Fruit fly (Drosophila melanogaster): ENCODE data around the gene CG9281.

The CG9281 gene

DNA sequence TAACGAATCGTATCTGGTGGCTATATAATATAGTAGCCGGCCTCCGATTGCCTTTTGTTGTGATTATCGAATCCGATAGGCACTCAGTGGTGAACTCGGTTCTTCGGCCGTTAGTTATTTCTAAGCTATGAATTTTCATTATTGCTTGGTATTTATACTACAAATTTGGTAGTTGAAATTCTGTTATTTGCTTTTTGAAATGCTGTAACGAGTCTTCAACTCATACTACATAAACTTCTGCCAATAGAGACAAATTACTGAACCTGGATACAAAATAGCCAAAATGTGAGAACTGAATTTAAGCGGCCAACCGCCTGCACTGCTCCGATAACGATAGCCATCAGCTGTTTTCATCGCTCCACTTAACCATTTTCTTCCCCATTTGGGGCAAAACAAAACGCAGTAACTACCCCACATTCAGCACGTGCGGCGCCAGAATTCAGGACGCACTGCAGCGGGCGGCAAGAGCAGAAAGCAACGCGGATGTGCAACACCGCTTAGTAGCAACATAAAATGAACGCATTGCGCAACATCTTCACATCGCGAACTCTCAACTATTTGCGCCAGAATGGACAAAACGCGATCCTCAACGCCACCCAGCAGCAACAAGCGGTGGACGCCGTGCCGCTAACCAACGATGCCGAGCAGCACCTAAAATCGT is 28.7 kb upstream of the CG9281 start, which contains the start of the genes CG11679 and CG8206:
TSS of gene CG11679 (minus strand) at position 65 of the 661 bp plus-strand sequence.
TSS of gene CG8206 (plus strand) at position 341 of the 661 bp plus-strand sequence.
- TF ChIP-seq ase (GFP tag; IDR thresholded peaks at IDR 0.05) (no peak), CG13296 (GFP tag; optimal IDR thresholded peaks at IDR 0.05) (peak; percentile 31), CG31365 (tag; optimal IDR thresholded peaks at IDR 0.05) (no peak), tx (GFP tag; optimal IDR thresholded peaks at IDR 0.05) (peak; percentile 41), CG4282 (GFP tag; optimal IDR thresholded peaks at IDR 0.05) (no peak), Bdp1 (GFP tag; optimal IDR thresholded peaks at IDR 0.05) (no peak), ro (GFP tag; IDR thresholded peaks at IDR 0.05) (no peak), Six4 (GFP tag; optimal IDR thresholded peaks at IDR 0.05) (no peak), exex (tag; optimal IDR thresholded peaks at IDR 0.05) (peak; percentile 26), gce (GFP tag; IDR thresholded peaks at IDR 0.05) (no peak), gcm (GFP tag; optimal IDR thresholded peaks at IDR 0.05) (no peak), cato (GFP tag; optimal IDR thresholded peaks at IDR 0.05; ENCODE audit: borderline replicate concordance) (no peak), Ssrp (tag; optimal IDR thresholded peaks at IDR 0.05) (no peak), CG7786 (GFP tag; optimal IDR thresholded peaks at IDR 0.05) (peak; percentile 54), CHES-1-like (GFP tag; optimal IDR thresholded peaks at IDR 0.05) (peak; percentile 54), B-H1 (GFP tag; IDR thresholded peaks at IDR 0.05) (no peak), sob (GFP tag; IDR thresholded peaks at IDR 0.05) (peak; percentile 24; the same call in 1 of the 2 replicates), trh (GFP tag; optimal IDR thresholded peaks at IDR 0.05) (no peak), Deaf1 (tag; optimal IDR thresholded peaks at IDR 0.05) (no peak), NC2α (GFP tag; optimal IDR thresholded peaks at IDR 0.05) (no peak), Sry-δ (GFP tag; optimal IDR thresholded peaks at IDR 0.05) (peak; percentile 75), chif (GFP tag; optimal IDR thresholded peaks at IDR 0.05) (no peak), CG15601 (tag; optimal IDR thresholded peaks at IDR 0.05) (no peak), lola (GFP tag; optimal IDR thresholded peaks at IDR 0.05) (peak in 1 of 3 experiments; percentile 27), jing (GFP tag; optimal IDR thresholded peaks at IDR 0.05) (no peak), gro (GFP tag; optimal IDR thresholded peaks at IDR 0.05) (peak; percentile 34), CG2129 (GFP tag; IDR thresholded peaks at IDR 0.05; ENCODE audit: partially characterized antibody) (no peak), bab2 (GFP tag; optimal IDR thresholded peaks at IDR 0.05) (peak; percentile 21), wor (GFP tag; IDR thresholded peaks at IDR 0.05) (no peak), wdn (GFP tag; IDR thresholded peaks at IDR 0.05) (no peak), Lpt (GFP tag; optimal IDR thresholded peaks at IDR 0.05) (no peak), CG15479 (GFP tag; optimal IDR thresholded peaks at IDR 0.05) (peak; percentile 47), Dll (GFP tag; IDR thresholded peaks at IDR 0.05; ENCODE audit: partially characterized antibody) (peak; percentile 66), hb (GFP tag; IDR thresholded peaks at IDR 0.05; ENCODE audit: partially characterized antibody) (no peak), CG9876 (GFP tag; optimal IDR thresholded peaks at IDR 0.05) (no peak), TFAM (GFP tag; optimal IDR thresholded peaks at IDR 0.05) (no peak), br (optimal IDR thresholded peaks at IDR 0.05) (no peak), Doc3 (GFP tag; IDR thresholded peaks at IDR 0.05; ENCODE audit: partially characterized antibody) (no peak), zen2 (GFP tag; IDR thresholded peaks at IDR 0.05; ENCODE audit: partially characterized antibody) (no peak), Atf6 (GFP tag; IDR thresholded peaks at IDR 0.05) (no peak), PHDP (tag; optimal IDR thresholded peaks at IDR 0.05) (peak; percentile 13), her (GFP tag; optimal IDR thresholded peaks at IDR 0.05) (peak; percentile 14), CG11504 (tag; optimal IDR thresholded peaks at IDR 0.05) (no peak), Taf1 (GFP tag; IDR thresholded peaks at IDR 0.05) (no peak), CG7745 (tag; optimal IDR thresholded peaks at IDR 0.05) (no peak), sd (tag; optimal IDR thresholded peaks at IDR 0.05) (no peak), CG2120 (GFP tag; optimal IDR thresholded peaks at IDR 0.05) (peak; percentile 66), salm (tag; optimal IDR thresholded peaks at IDR 0.05) (peak; percentile 5), CG16863 (GFP tag; optimal IDR thresholded peaks at IDR 0.05) (no peak), CG11093 (GFP tag; IDR thresholded peaks at IDR 0.05) (peak; percentile 28; the same call in 1 of the 3 replicates), Med (GFP tag) (peak; percentile 91)

Data from whole organism, embryonic.